Worm (Caenorhabditis elegans): ENCODE data around the gene acp-2.

- no peak for TF ChIP-seq B0261.1 (tag; optimal IDR thresholded peaks at IDR 0.05)
- TF ChIP-seq nfya-1 (tag; optimal IDR thresholded peaks at IDR 0.05; ENCODE audit: borderline replicate concordance, insufficient read depth) = no peak
- TF ChIP-seq pha-4 (tag; optimal IDR thresholded peaks at IDR 0.05) = no peak
- TF ChIP-seq let-526 (GFP tag; IDR thresholded peaks at IDR 0.05) = no peak
These were observed 18.9 kb downstream of the acp-2 start for ce11 chrII:8412935-8413334.
